Worm (Caenorhabditis elegans) whole organism, L4/young adult: ENCODE results near the gene ZK563.2.

Experiments
- W03F9.2 ChIP-seq: fragments of 150-350 bp; optimal IDR thresholded peaks from 2 replicates; lab custom pipeline; 2014; ENCODE audit warnings: missing biosample characterization, missing genetic modification characterization
- dao-5 ChIP-seq: sonication (generic microtip); optimal IDR thresholded peaks from 2 replicates; lab custom pipeline; 2016; ENCODE audit warnings: missing genotype, missing genetic modification characterization, moderate library complexity, missing compliant biosample characterization
- him-1 ChIP-seq: sonication (generic microtip); optimal IDR thresholded peaks from 2 replicates; lab custom pipeline; 2016; ENCODE audit warnings: missing genotype, missing genetic modification reagents, missing genetic modification characterization, missing compliant biosample characterization

ZK563.2 gene

DNA sequence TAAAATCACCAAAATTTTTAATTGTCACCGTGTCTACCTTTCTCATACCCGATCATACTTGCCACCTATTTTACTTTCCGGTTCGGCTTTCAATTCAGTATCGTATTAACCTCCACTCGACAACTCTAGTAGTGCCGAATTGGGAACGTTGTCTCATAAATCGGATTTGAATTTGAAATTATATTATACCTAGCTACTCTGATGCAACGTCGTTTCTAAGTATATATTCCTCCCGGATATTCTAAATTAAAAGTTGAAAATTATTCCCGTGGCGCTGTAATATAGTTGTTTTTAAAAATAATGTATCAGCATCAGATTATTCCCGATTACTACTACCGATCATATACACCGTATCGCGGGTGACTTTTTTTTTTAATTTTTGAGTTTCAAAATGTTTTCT, at the start of gene ZK563.2:
Gene ZK563.2 (plus strand): TSS at position 301 of the 400 bp plus-strand sequence.
- no peak for TF ChIP-seq him-1
- TF ChIP-seq W03F9.2 (tag; lab: Kevin White, UChicago) = no peak
- no peak for TF ChIP-seq dao-5

- TF ChIP-seq W03F9.2 (tag; lab: Kevin White, UChicago) = no peak
- TF ChIP-seq him-1 = no peak
- TF ChIP-seq dao-5 = no peak
Measured at ce11 chrX:3326175-3326574, 42.6 kb upstream of the ZK563.2 start, which contains the start of gene F11D5.6. Gene F11D5.6 (minus strand): TSS chrX:3326275.

ce11 chrX:3332824-3333223, 35.9 kb upstream of the ZK563.2 start, which contains the start of gene F11D5.1:
Gene F11D5.1 (plus strand): TSS chrX:3333124.
- no peak for TF ChIP-seq dao-5
- no peak for TF ChIP-seq W03F9.2 (tag; lab: Kevin White, UChicago)
- TF ChIP-seq him-1 = no peak

ce11 chrX:3334115-3334514, 34.6 kb upstream of the ZK563.2 start:
- TF ChIP-seq him-1 = no peak
- no peak for TF ChIP-seq dao-5
- no peak for TF ChIP-seq W03F9.2 (tag; lab: Kevin White, UChicago)

DNA sequence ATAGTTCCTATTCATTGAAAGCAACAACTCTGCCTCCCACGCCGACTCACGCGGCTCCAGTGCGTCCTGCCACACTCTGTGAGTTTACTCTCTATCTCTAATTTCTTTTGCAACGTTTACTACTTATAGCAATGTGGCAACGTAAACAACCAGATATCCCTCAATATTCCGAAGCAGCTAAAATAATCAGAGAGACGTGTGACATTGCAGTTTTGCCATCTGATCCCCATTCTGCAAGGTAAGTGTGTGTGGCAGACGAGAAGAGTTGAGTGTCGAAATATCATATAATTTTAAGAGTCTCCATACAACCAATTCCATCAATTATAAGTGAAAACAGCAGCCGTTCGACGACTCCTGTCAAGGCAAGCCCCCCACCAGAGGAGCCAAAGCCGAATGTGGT, 28.9 kb upstream of the ZK563.2 start:
- TF ChIP-seq him-1 = no peak
- TF ChIP-seq W03F9.2 (tag; lab: Kevin White, UChicago) = no peak
- no peak for TF ChIP-seq dao-5

ce11 chrX:3343620-3344197, 25.1 kb upstream of the ZK563.2 start:
- TF ChIP-seq him-1 = no peak
- TF ChIP-seq W03F9.2 (tag; lab: Kevin White, UChicago) = no peak
- TF ChIP-seq dao-5 = no peak

DNA sequence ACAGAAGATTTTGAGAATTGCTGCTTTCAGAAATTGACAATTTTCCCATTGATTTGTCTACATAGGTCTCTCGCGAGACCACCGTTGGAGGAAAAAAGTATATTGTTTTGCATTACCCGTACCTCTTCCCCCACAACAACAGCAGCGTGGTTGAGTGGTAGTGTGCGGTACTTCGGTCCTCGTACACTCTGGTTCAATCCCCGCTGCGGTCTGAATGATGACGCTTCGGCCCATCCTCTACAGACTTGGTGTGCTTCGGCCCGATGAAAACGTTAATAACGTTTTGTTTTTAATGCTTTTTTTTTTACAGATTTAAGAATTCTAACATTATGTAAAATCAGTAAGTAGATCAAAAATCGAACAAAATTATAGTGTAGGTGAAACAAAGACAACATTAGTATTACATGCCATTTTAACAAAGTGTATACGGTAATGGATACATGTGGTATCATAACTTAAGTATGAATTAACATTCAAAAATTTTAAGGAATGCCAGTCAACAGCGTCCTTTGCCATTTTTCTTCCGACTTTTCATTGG, 20.8 kb upstream of the ZK563.2 start, which contains the start of gene ZK816.3:
Gene ZK816.3 (plus strand): TSS at position 488 of the 538 bp plus-strand sequence.
- TF ChIP-seq him-1 (no peak), W03F9.2 (tag; lab: Kevin White, UChicago) (no peak), dao-5 (no peak)

DNA sequence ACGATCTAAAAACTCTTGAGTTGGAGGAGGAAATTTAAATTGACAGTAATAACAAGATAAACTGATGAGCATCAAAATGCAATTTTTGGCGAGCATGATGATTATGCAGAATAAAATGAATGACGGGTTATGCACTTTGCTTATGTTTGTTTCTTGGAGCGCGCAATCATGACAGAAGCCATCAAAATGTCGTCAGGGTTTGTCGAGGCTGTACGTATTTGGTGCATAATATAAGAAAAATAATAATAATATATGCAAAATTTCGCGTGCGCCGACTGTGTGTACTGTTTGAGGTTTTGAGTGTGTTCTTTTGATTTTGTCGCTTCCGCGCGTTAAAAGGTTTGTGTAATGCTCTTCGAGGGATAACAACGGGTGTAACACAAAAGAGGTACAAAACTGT, 18.5 kb upstream of the ZK563.2 start, which contains the start of gene nspg-4:
Gene nspg-4 (minus strand): TSS at position 101 of the 400 bp plus-strand sequence.
- TF ChIP-seq dao-5 (no peak), him-1 (no peak), W03F9.2 (tag; lab: Kevin White, UChicago) (no peak)

ce11 chrX:3351526-3351925, 17.2 kb upstream of the ZK563.2 start, which contains the start of gene ZK816.1:
Gene ZK816.1 (plus strand): TSS chrX:3351712.
- no peak for TF ChIP-seq W03F9.2 (tag; lab: Kevin White, UChicago)
- no peak for TF ChIP-seq dao-5
- TF ChIP-seq him-1 = no peak

DNA sequence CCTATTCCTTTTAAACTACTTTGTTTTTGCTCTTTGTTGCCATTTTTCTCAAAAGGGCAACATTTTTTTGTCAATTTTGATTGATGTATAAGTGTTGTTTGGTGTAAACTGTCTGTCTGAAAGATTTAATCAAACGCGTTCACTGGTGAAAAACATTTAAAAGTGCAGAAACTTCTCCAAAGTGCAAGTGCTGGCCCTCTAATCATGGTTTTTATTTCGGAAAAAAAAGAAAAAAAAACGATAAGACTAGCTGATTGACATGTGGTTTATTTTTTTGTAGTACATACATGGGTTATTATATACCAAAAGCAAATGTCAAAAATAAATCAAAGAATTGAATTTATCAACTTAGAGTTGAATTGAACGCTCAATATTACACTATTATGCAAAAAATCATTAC, 6.4 kb upstream of the ZK563.2 start, which contains the start of gene dhs-26:
Gene dhs-26 (minus strand): TSS at position 116 of the 400 bp plus-strand sequence.
- TF ChIP-seq W03F9.2 (tag; lab: Kevin White, UChicago) (no peak), him-1 (no peak), dao-5 (no peak)

DNA sequence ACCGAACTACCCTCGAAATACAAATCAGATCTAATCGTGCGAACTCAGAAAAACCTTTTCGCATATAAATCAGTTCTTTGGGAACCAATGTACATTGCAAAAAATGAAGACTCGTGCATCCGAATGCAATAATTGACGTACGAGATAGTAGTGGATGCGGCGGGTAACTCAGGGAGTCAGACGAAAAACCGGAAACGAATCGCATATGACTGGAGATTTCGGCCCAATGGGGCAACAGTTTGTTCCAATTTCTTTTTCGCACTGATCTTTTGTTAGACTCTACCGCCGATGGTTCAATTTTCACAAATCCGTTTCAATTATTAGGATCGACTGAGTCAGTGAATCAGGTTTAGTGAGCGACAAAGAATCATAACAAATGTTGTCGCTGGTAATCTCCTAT, 2.0 kb upstream of the ZK563.2 start:
- no peak for TF ChIP-seq dao-5
- TF ChIP-seq him-1 = no peak
- TF ChIP-seq W03F9.2 (tag; lab: Kevin White, UChicago) = no peak

DNA sequence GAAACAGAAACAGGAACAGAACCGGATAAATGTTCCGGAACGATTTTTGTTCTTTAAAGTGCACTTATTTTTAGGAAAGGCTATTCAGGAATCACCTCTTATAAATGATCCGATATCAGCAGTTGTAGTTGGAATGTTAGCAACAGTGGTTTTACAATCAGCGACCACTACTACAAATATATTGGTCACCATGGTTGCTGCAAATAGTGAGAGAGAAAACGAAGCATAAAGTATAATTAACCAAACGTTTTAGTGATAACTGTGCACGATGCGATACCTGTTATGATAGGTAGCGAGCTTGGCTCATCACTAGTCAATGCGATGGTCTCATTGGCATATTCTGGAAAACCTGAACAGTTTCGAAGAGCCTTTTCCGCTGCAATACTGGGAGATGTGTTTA, 683 bp downstream of the ZK563.2 start:
- no peak for TF ChIP-seq him-1
- TF ChIP-seq dao-5 = no peak
- TF ChIP-seq W03F9.2 (tag; lab: Kevin White, UChicago) = no peak

ce11 chrX:3371264-3371663, 2.5 kb downstream of the ZK563.2 start:
- TF ChIP-seq dao-5 (peak; percentile 27), him-1 (peak; percentile 85), W03F9.2 (tag; lab: Kevin White, UChicago) (no peak)

DNA sequence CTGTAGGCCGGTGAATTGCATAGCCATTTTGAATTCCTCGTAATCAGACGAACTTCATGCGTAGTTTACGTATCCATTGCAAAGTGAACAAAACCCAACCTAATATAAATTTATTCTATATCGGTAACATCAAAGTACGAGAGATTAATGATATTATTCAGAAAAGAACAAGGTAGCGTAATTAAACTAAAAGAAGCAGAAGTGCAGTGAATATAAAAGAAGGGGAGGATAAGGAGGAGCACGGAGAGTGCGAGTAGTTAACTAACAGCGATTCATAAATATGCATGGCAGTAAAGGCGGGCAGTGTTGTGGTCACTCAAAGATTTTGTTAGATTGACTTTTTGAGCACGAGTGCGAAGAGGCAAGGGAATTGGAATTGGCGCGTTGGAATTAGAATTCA, 5.9 kb downstream of the ZK563.2 start, which contains the start of gene clc-3:
Gene clc-3 (minus strand): TSS at position 101 of the 400 bp plus-strand sequence.
- no peak for TF ChIP-seq him-1
- no peak for TF ChIP-seq W03F9.2 (tag; lab: Kevin White, UChicago)
- TF ChIP-seq dao-5 = no peak

DNA sequence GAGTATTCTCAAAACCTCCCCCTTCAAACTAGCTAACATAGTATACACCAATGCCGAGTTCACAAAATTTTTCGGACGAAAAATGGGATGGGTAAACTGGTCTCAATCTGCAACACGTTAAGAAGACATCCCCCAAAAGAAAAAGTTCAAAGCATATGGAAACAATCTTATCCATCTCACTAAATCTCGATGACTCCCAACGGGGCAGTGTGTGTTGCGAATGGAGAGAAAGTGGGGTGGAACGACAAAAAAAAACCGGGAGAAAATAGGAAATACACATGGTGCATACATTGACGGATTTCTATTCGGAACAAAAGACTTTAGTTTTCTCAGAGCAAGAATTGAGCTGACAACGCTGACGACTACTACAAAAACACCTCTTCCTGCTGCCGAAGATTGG, 6.6 kb downstream of the ZK563.2 start:
- no peak for TF ChIP-seq him-1
- no peak for TF ChIP-seq dao-5
- TF ChIP-seq W03F9.2 (tag; lab: Kevin White, UChicago) = no peak
